Worm (Caenorhabditis elegans) whole organism, young adult: ENCODE data around the gene ZK930.7.

Experiments used
- B0019.2 ChIP-seq: fragments of 200-800 bp; sonication (Bioruptor generic); conservative IDR thresholded peaks from 2 replicates; pipeline ENCODE4 v1.3.6; 2022; ENCODE audit warnings: missing genetic modification reagents, missing genetic modification characterization, missing compliant biosample characterization
- F10E7.11 ChIP-seq: sonication (generic microtip); optimal IDR thresholded peaks from 2 replicates; lab custom pipeline; 2017; ENCODE audit warnings: mild to moderate bottlenecking, missing genetic modification characterization, moderate library complexity, missing compliant biosample characterization
- F22D6.2 ChIP-seq: sonication (generic microtip); optimal IDR thresholded peaks from 2 replicates; lab custom pipeline; 2016; ENCODE audit warnings: mild to moderate bottlenecking, missing genetic modification characterization, missing compliant biosample characterization
- F37B4.10 ChIP-seq: fragments of 200-800 bp; sonication (Bioruptor generic); IDR thresholded peaks from 2 replicates; pipeline ENCODE4 v1.3.6; 2022; ENCODE audit warnings: missing genetic modification characterization, missing compliant biosample characterization
- F39B2.1 ChIP-seq: fragments of 200-800 bp; sonication (Bioruptor generic); IDR thresholded peaks from 2 replicates; pipeline ENCODE4 v1.3.6; 2022; ENCODE audit warnings: missing genetic modification reagents, missing genetic modification characterization, missing compliant biosample characterization
- F55B11.4 ChIP-seq: sonication (generic microtip); optimal IDR thresholded peaks from 2 replicates; lab custom pipeline; 2016; ENCODE audit warnings: missing compliant biosample characterization, missing genetic modification characterization, borderline replicate concordance; ENCODE audit not compliant: insufficient read depth
- K12H6.12 ChIP-seq: fragments of 200-800 bp; sonication (Bioruptor generic); optimal IDR thresholded peaks from 2 replicates; lab custom pipeline; 2018; ENCODE audit warnings: mild to moderate bottlenecking, missing genetic modification characterization, missing compliant biosample characterization
- Y53F4B.3 ChIP-seq: fragments of 200-800 bp; sonication (Bioruptor generic); IDR thresholded peaks from 2 replicates; pipeline ENCODE4 v1.3.6; 2022; ENCODE audit warnings: missing genetic modification reagents, missing genetic modification characterization, missing compliant biosample characterization
- aptf-2 ChIP-seq: fragments of 200-800 bp; sonication (Bioruptor generic); conservative IDR thresholded peaks from 2 replicates; pipeline ENCODE4 v1.3.6; 2022; ENCODE audit warnings: missing genetic modification reagents, missing genetic modification characterization, missing compliant biosample characterization
- athp-1 ChIP-seq: sonication (generic microtip); optimal IDR thresholded peaks from 2 replicates; lab custom pipeline; 2017; ENCODE audit warnings: mild to moderate bottlenecking, missing genetic modification characterization, missing compliant biosample characterization
- attf-5 ChIP-seq: fragments of 200-800 bp; sonication (Bioruptor generic); optimal IDR thresholded peaks from 2 replicates; lab custom pipeline; 2018; ENCODE audit warnings: mild to moderate bottlenecking, missing genetic modification characterization, missing compliant biosample characterization
- attf-6 ChIP-seq: fragments of 200-800 bp; sonication (Bioruptor generic); IDR thresholded peaks from 2 replicates; pipeline ENCODE4 v1.3.6; 2022; ENCODE audit warnings: missing genetic modification reagents, missing genetic modification characterization, missing compliant biosample characterization
- cebp-2 ChIP-seq: fragments of 200-800 bp; sonication (Bioruptor generic); IDR thresholded peaks from 2 replicates; pipeline ENCODE4 v1.3.6; 2022; ENCODE audit warnings: missing genetic modification characterization, missing compliant biosample characterization
- ceh-100 ChIP-seq: fragments of 200-800 bp; sonication (Bioruptor generic); IDR thresholded peaks from 2 replicates; pipeline ENCODE4 v1.3.6; 2022; ENCODE audit warnings: missing genetic modification reagents, missing genetic modification characterization, missing compliant biosample characterization
- ceh-27 ChIP-seq: fragments of 200-800 bp; sonication (Bioruptor generic); optimal IDR thresholded peaks from 2 replicates; lab custom pipeline; 2018; ENCODE audit warnings: mild to moderate bottlenecking, missing genetic modification characterization, moderate library complexity, missing compliant biosample characterization
- ceh-79 ChIP-seq: sonication (generic microtip); optimal IDR thresholded peaks from 2 replicates; lab custom pipeline; 2017; ENCODE audit warnings: mild to moderate bottlenecking, missing genetic modification characterization, missing compliant biosample characterization
- chd-7 ChIP-seq: sonication (generic microtip); optimal IDR thresholded peaks from 2 replicates; lab custom pipeline; 2016; ENCODE audit warnings: mild to moderate bottlenecking, missing genetic modification characterization, moderate library complexity, missing compliant biosample characterization
- die-1 ChIP-seq: sonication (generic microtip); optimal IDR thresholded peaks from 2 replicates; lab custom pipeline; 2016; ENCODE audit warnings: missing genotype, mild to moderate bottlenecking, missing genetic modification characterization, missing compliant biosample characterization
- efl-1 ChIP-seq: fragments of 150-350 bp; optimal IDR thresholded peaks from 2 replicates; lab custom pipeline; 2014; ENCODE audit warnings: missing biosample characterization, missing genetic modification reagents, missing genetic modification characterization
- egl-18 ChIP-seq: fragments of 200-800 bp; sonication (Bioruptor generic); IDR thresholded peaks from 2 replicates; pipeline ENCODE4 v1.3.6; 2022; ENCODE audit warnings: missing genetic modification reagents, missing genetic modification characterization, missing compliant biosample characterization
- egl-44 ChIP-seq: fragments of 200-800 bp; sonication (Bioruptor generic); IDR thresholded peaks from 2 replicates; pipeline ENCODE4 v1.3.6; 2022; ENCODE audit warnings: missing genetic modification reagents, missing genetic modification characterization, missing compliant biosample characterization
- gei-17 ChIP-seq: fragments of 200-800 bp; sonication (Bioruptor generic); optimal IDR thresholded peaks from 2 replicates; lab custom pipeline; 2018; ENCODE audit warnings: mild to moderate bottlenecking, missing genetic modification characterization, missing compliant biosample characterization
- him-1 ChIP-seq: sonication (generic microtip); optimal IDR thresholded peaks from 2 replicates; lab custom pipeline; 2016; ENCODE audit warnings: missing genotype, missing genetic modification reagents, missing genetic modification characterization, missing compliant biosample characterization
- hmg-20 ChIP-seq: fragments of 200-800 bp; sonication (Bioruptor generic); IDR thresholded peaks from 2 replicates; pipeline ENCODE4 v1.3.6; 2022; ENCODE audit warnings: missing genetic modification reagents, missing genetic modification characterization, missing compliant biosample characterization
- lin-35 ChIP-seq, 3 experiments: fragments of 150-350 bp in 2 of 3; sonication (generic microtip) in 1 of 3; optimal IDR thresholded peaks; 2 replicates each; lab custom pipeline; 2014 to 2018; ENCODE audit warnings: missing biosample characterization in 3 of 3, missing genetic modification characterization in 3 of 3, missing genetic modification reagents in 3 of 3
- lin-40 ChIP-seq: sonication (generic microtip); optimal IDR thresholded peaks from 2 replicates; lab custom pipeline; 2016; ENCODE audit warnings: missing genetic modification characterization, mild to moderate bottlenecking, missing compliant biosample characterization, missing genotype, missing genetic modification reagents
- lsy-27 ChIP-seq: sonication (generic microtip); optimal IDR thresholded peaks from 2 replicates; lab custom pipeline; 2017; ENCODE audit warnings: missing genetic modification characterization, mild to moderate bottlenecking, missing compliant biosample characterization, antibody characterized with exemption, missing genotype, borderline replicate concordance; ENCODE audit not compliant: insufficient read depth
- madf-3 ChIP-seq: fragments of 200-800 bp; sonication (Bioruptor generic); IDR thresholded peaks from 2 replicates; pipeline ENCODE4 v1.3.6; 2022; ENCODE audit warnings: missing genetic modification reagents, missing genetic modification characterization, missing compliant biosample characterization
- madf-8 ChIP-seq: fragments of 200-800 bp; sonication (Bioruptor generic); conservative IDR thresholded peaks from 2 replicates; pipeline ENCODE4 v1.3.6; 2022; ENCODE audit warnings: missing genetic modification reagents, missing genetic modification characterization, missing compliant biosample characterization
- mcd-1 ChIP-seq: fragments of 200-800 bp; sonication (Bioruptor generic); IDR thresholded peaks from 2 replicates; pipeline ENCODE4 v1.3.6; 2022; ENCODE audit warnings: missing genetic modification reagents, missing genetic modification characterization, missing compliant biosample characterization
- mel-28 ChIP-seq: sonication (generic microtip); optimal IDR thresholded peaks from 2 replicates; lab custom pipeline; 2016; ENCODE audit warnings: borderline replicate concordance, mild to moderate bottlenecking, missing genetic modification characterization, missing compliant biosample characterization
- mes-4 ChIP-seq: sonication (generic microtip); optimal IDR thresholded peaks from 2 replicates; lab custom pipeline; 2016; ENCODE audit warnings: missing genotype, missing genetic modification characterization, missing compliant biosample characterization
- nfya-1 ChIP-seq: sonication (generic microtip); optimal IDR thresholded peaks from 2 replicates; lab custom pipeline; 2017; ENCODE audit warnings: antibody characterized with exemption, missing compliant biosample characterization, missing genetic modification characterization, borderline replicate concordance; ENCODE audit not compliant: insufficient read depth
- nfyb-1 ChIP-seq: fragments of 200-800 bp; sonication (Bioruptor generic); IDR thresholded peaks from 2 replicates; pipeline ENCODE4 v1.3.6; 2022; ENCODE audit warnings: missing genetic modification reagents, missing genetic modification characterization, missing compliant biosample characterization
- pbrm-1 ChIP-seq: fragments of 200-800 bp; sonication (Bioruptor generic); IDR thresholded peaks from 2 replicates; pipeline ENCODE4 v1.3.6; 2022; ENCODE audit warnings: missing genetic modification reagents, missing genetic modification characterization, missing compliant biosample characterization
- pha-4 ChIP-seq: fragments of 150-350 bp; sonication (generic microtip); optimal IDR thresholded peaks from 2 replicates; lab custom pipeline; 2014; ENCODE audit warnings: missing biosample characterization, missing genetic modification reagents, missing genetic modification characterization
- rcor-1 ChIP-seq: fragments of 200-800 bp; sonication (Bioruptor generic); IDR thresholded peaks from 2 replicates; pipeline ENCODE4 v1.3.6; 2022; ENCODE audit warnings: missing genetic modification reagents, missing genetic modification characterization, missing compliant biosample characterization
- rec-8 ChIP-seq, 2 experiments: sonication (generic microtip); optimal IDR thresholded peaks; 2 replicates each; lab custom pipeline; 2016; ENCODE audit warnings: mild to moderate bottlenecking in 2 of 2, missing genetic modification characterization in 2 of 2, missing genetic modification reagents in 2 of 2, missing genotype in 2 of 2, missing biosample characterization in 1 of 2, missing compliant biosample characterization in 1 of 2, moderate library complexity in 1 of 2
- sdz-38 ChIP-seq: sonication (generic microtip); optimal IDR thresholded peaks from 2 replicates; lab custom pipeline; 2016; ENCODE audit warnings: missing genotype, missing genetic modification characterization, missing compliant biosample characterization
- sea-2 ChIP-seq: fragments of 200-800 bp; sonication (Bioruptor generic); IDR thresholded peaks from 2 replicates; pipeline ENCODE4 v1.3.6; 2022; ENCODE audit warnings: missing genetic modification characterization, missing compliant biosample characterization
- sptf-2 ChIP-seq: fragments of 200-800 bp; sonication (Bioruptor generic); optimal IDR thresholded peaks from 2 replicates; lab custom pipeline; 2018; ENCODE audit warnings: mild to moderate bottlenecking, missing genetic modification characterization, missing compliant biosample characterization
- tbx-9 ChIP-seq: sonication (generic microtip); optimal IDR thresholded peaks from 2 replicates; lab custom pipeline; 2016; ENCODE audit warnings: borderline replicate concordance, missing genetic modification characterization, inconsistent platforms, missing compliant biosample characterization
- unc-130 ChIP-seq: sonication (generic microtip); optimal IDR thresholded peaks from 2 replicates; lab custom pipeline; 2016; ENCODE audit warnings: missing genetic modification reagents, missing genetic modification characterization, missing compliant biosample characterization
- ztf-22 ChIP-seq: fragments of 200-800 bp; sonication (Bioruptor generic); optimal IDR thresholded peaks from 2 replicates; lab custom pipeline; 2018; ENCODE audit warnings: mild to moderate bottlenecking, missing genetic modification characterization, moderate library complexity, missing compliant biosample characterization
- ztf-25 ChIP-seq: fragments of 200-800 bp; sonication (Bioruptor generic); IDR thresholded peaks from 2 replicates; pipeline ENCODE4 v1.3.6; 2022; ENCODE audit warnings: missing genetic modification reagents, missing genetic modification characterization, missing compliant biosample characterization
- ztf-28 ChIP-seq: fragments of 200-800 bp; sonication (Bioruptor generic); IDR thresholded peaks from 2 replicates; pipeline ENCODE4 v1.3.6; 2022; ENCODE audit warnings: missing genetic modification reagents, missing genetic modification characterization, missing compliant biosample characterization
- ztf-3 ChIP-seq: fragments of 200-800 bp; sonication (Bioruptor generic); optimal IDR thresholded peaks from 2 replicates; lab custom pipeline; 2018; ENCODE audit warnings: mild to moderate bottlenecking, missing genetic modification characterization, missing compliant biosample characterization

Gene ZK930.7

DNA sequence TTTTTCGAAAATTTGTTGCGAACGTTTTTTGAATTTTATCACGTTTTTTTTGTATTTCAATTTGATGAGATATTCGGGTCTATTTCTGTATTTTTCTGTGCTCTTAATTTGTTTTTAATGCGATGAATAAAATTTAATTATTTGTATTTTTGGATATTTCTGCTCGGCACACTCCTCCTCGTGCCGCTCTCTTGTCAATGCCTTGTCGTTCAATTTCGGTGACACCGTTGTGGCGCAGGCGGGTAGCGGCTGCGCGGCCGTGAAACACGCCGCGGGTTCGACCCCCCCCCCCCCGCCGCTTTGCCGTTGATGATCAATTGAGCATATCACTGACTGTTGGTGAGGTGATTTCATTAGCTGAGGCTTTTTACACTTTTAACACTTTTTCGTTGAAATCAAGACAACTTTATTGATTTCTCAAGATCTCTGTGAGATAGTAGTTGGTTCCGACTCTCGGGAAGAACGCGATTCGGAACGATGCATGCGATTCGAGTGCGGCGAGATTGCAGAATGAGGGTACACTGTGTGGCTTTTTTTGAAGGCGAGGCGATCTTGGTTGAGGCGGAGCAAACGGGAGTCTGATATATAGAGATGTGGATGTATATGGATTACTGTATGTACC lies 46.3 kb downstream of the ZK930.7 start (continued):
- peak; percentile 99 for TF ChIP-seq sptf-2
- TF ChIP-seq mes-4 (tag; lab: Kevin White, UChicago): peak; percentile 95
- peak; percentile 78 for TF ChIP-seq gei-17 (GFP tag; lab: Kevin White, UChicago)
- peak; percentile 97 for TF ChIP-seq nfyb-1 (GFP tag; lab: Robert Waterston, UW)
- peak; percentile 84 for TF ChIP-seq ztf-3 (GFP tag; lab: Kevin White, UChicago)
- TF ChIP-seq tbx-9: peak; percentile 97
- TF ChIP-seq F22D6.2 (tag; lab: Kevin White, UChicago): peak; percentile 80
- TF ChIP-seq F55B11.4 (tag; lab: Kevin White, UChicago): peak; percentile 52
- peak; percentile 49 for TF ChIP-seq efl-1 (GFP tag; lab: Kevin White, UChicago)
- peak; percentile 98 for TF ChIP-seq chd-7
- peak; percentile 96 for TF ChIP-seq ceh-27
- peak; percentile 89 for TF ChIP-seq mel-28 (tag; lab: Kevin White, UChicago)
- TF ChIP-seq pbrm-1 (GFP tag; lab: Robert Waterston, UW): peak; percentile 93
- TF ChIP-seq Y53F4B.3 (GFP tag; lab: Robert Waterston, UW): peak; percentile 89
- TF ChIP-seq ceh-79 (tag; lab: Kevin White, UChicago): peak; percentile 97
- peak; percentile 87 for TF ChIP-seq B0019.2
- peak; percentile 100 for TF ChIP-seq cebp-2 (GFP tag; lab: Robert Waterston, UW)
- TF ChIP-seq ztf-25 (GFP tag; lab: Robert Waterston, UW): peak; percentile 99
- TF ChIP-seq ztf-22 (GFP tag; lab: Kevin White, UChicago): peak; percentile 92
- TF ChIP-seq egl-44 (GFP tag; lab: Robert Waterston, UW): peak; percentile 99
- TF ChIP-seq lin-35 (GFP tag; optimal IDR thresholded peaks at IDR 0.05; lab: Kevin White, UChicago): peak in 2 of 3 experiments; percentile 46 to 55
- TF ChIP-seq egl-18 (GFP tag; lab: Robert Waterston, UW): peak; percentile 92
- TF ChIP-seq nfya-1 (tag; lab: Kevin White, UChicago): no peak
- peak; percentile 92 for TF ChIP-seq F39B2.1 (GFP tag; lab: Robert Waterston, UW)
- TF ChIP-seq attf-5: peak; percentile 95
- peak; percentile 68; the same call in 1 of the 2 replicates for TF ChIP-seq aptf-2
- peak; percentile 87 for TF ChIP-seq him-1
- peak; percentile 98 for TF ChIP-seq F37B4.10
- TF ChIP-seq rcor-1: peak; percentile 93
- TF ChIP-seq sea-2 (GFP tag; lab: Robert Waterston, UW): peak; percentile 96
- peak; percentile 91 for TF ChIP-seq K12H6.12 (tag; lab: Kevin White, UChicago)
- peak; percentile 98 for TF ChIP-seq athp-1 (tag; lab: Kevin White, UChicago)
- peak; percentile 85 for TF ChIP-seq lin-40 (tag; lab: Kevin White, UChicago)
- peak; percentile 98 for TF ChIP-seq ztf-28 (GFP tag; lab: Robert Waterston, UW)
- peak; percentile 60 for TF ChIP-seq sdz-38
- TF ChIP-seq madf-8 (GFP tag; lab: Robert Waterston, UW): peak; percentile 77
- peak; percentile 91 for TF ChIP-seq hmg-20 (GFP tag; lab: Robert Waterston, UW)
- peak; percentile 95 for TF ChIP-seq madf-3
- peak; percentile 89 for TF ChIP-seq attf-6
- TF ChIP-seq ceh-100 (GFP tag; lab: Robert Waterston, UW): peak; percentile 89
- TF ChIP-seq pha-4: no peak
- peak; percentile 95 for TF ChIP-seq unc-130 (GFP tag; lab: Kevin White, UChicago)
- TF ChIP-seq mcd-1: peak; percentile 93
- peak; percentile 98 for TF ChIP-seq die-1
- peak; percentile 98 for TF ChIP-seq F10E7.11 (tag; lab: Kevin White, UChicago)
- peak; percentile 96 to 99 for TF ChIP-seq rec-8 (tag; optimal IDR thresholded peaks at IDR 0.05; lab: Kevin White, UChicago)
- peak; percentile 92 for TF ChIP-seq lsy-27 (tag; lab: Kevin White, UChicago)
